Fruit fly (Drosophila melanogaster) whole organism, adult: Measurements from ENCODE around the gene CG42822.

Experiments used
- CG11617 ChIP-seq: fragments of 200-800 bp; sonication (Bioruptor generic); optimal IDR thresholded peaks from 2 replicates; lab custom pipeline; 2017; ENCODE audit warnings: mild to moderate bottlenecking, missing biosample characterization, missing genetic modification reagents, missing genetic modification characterization
- CG12768 ChIP-seq: fragments of 200-800 bp; sonication (Bioruptor generic); optimal IDR thresholded peaks from 2 replicates; lab custom pipeline; 2017; ENCODE audit warnings: missing biosample characterization, missing genetic modification characterization, mild to moderate bottlenecking, moderate library complexity, missing genetic modification reagents
- CG14711 ChIP-seq: fragments of 200-800 bp; sonication (Bioruptor generic); optimal IDR thresholded peaks from 2 replicates; lab custom pipeline; 2018; ENCODE audit warnings: missing biosample characterization, mild to moderate bottlenecking, missing genetic modification characterization, moderate library complexity
- CG1620 ChIP-seq: fragments of 200-800 bp; sonication (Bioruptor generic); optimal IDR thresholded peaks from 2 replicates; lab custom pipeline; 2016; ENCODE audit warnings: missing biosample characterization, missing genetic modification characterization
- CG33017 ChIP-seq: fragments of 200-800 bp; sonication (Bioruptor generic); optimal IDR thresholded peaks from 2 replicates; lab custom pipeline; 2018; ENCODE audit warnings: missing biosample characterization, mild to moderate bottlenecking, missing genetic modification characterization, moderate library complexity
- CG5204 ChIP-seq: fragments of 200-800 bp; sonication (Bioruptor generic); optimal IDR thresholded peaks from 2 replicates; lab custom pipeline; 2016; ENCODE audit warnings: missing biosample characterization, missing genetic modification characterization
- CG7045 ChIP-seq: fragments of 200-800 bp; sonication (Bioruptor generic); optimal IDR thresholded peaks from 2 replicates; lab custom pipeline; 2017; ENCODE audit warnings: missing biosample characterization, mild to moderate bottlenecking, missing genetic modification characterization
- CG7101 ChIP-seq: fragments of 200-800 bp; sonication (Bioruptor generic); optimal IDR thresholded peaks from 2 replicates; lab custom pipeline; 2018; ENCODE audit warnings: missing biosample characterization, mild to moderate bottlenecking, missing genetic modification characterization, moderate library complexity
- Clk ChIP-seq: fragments of 200-800 bp; sonication (Bioruptor generic); optimal IDR thresholded peaks from 2 replicates; lab custom pipeline; 2017; ENCODE audit warnings: missing biosample characterization, missing genetic modification characterization
- Crg-1 ChIP-seq: fragments of 200-800 bp; sonication (Bioruptor generic); optimal IDR thresholded peaks from 2 replicates; lab custom pipeline; 2016; ENCODE audit warnings: missing biosample characterization, missing genetic modification characterization
- Hr96 ChIP-seq: fragments of 200-800 bp; sonication (Bioruptor generic); optimal IDR thresholded peaks from 2 replicates; lab custom pipeline; 2016; ENCODE audit warnings: missing biosample characterization, missing genetic modification characterization
- Mnt ChIP-seq: fragments of 200-800 bp; sonication (Bioruptor generic); optimal IDR thresholded peaks from 2 replicates; lab custom pipeline; 2016; ENCODE audit warnings: missing biosample characterization, mild to moderate bottlenecking, missing genetic modification characterization
- bab1 ChIP-seq: fragments of 200-800 bp; sonication (Bioruptor generic); optimal IDR thresholded peaks from 3 replicates; lab custom pipeline; 2019; ENCODE audit warnings: missing biosample characterization, mild to moderate bottlenecking, missing genetic modification characterization, moderate library complexity
- cic ChIP-seq: fragments of 200-800 bp; sonication (Bioruptor generic); optimal IDR thresholded peaks from 2 replicates; lab custom pipeline; 2017; ENCODE audit warnings: missing biosample characterization, mild to moderate bottlenecking, missing genetic modification characterization, moderate library complexity
- cnc ChIP-seq, 2 experiments: fragments of >200 bp; optimal IDR thresholded peaks; 2 replicates each; lab custom pipeline; 2017
- kay ChIP-seq: fragments of 200-800 bp; sonication (Bioruptor generic); peaks from one replicate; lab custom pipeline; 2016; ENCODE audit warnings: missing biosample characterization, missing genetic modification characterization, borderline replicate concordance
- ovo ChIP-seq: fragments of 200-800 bp; sonication (Bioruptor generic); optimal IDR thresholded peaks from 2 replicates; lab custom pipeline; 2016; ENCODE audit warnings: missing biosample characterization, missing genetic modification characterization
- pad ChIP-seq: fragments of 200-800 bp; sonication (Bioruptor generic); optimal IDR thresholded peaks from 3 replicates; lab custom pipeline; 2017; ENCODE audit warnings: missing biosample characterization, missing genetic modification characterization, mild to moderate bottlenecking, moderate library complexity, missing genetic modification reagents
- tj ChIP-seq: fragments of 200-800 bp; sonication (Bioruptor generic); optimal IDR thresholded peaks from 3 replicates; lab custom pipeline; 2017; ENCODE audit warnings: missing biosample characterization, mild to moderate bottlenecking, missing genetic modification characterization, moderate library complexity
- toe ChIP-seq: fragments of 200-800 bp; sonication (Bioruptor generic); optimal IDR thresholded peaks from 2 replicates; lab custom pipeline; 2016; ENCODE audit warnings: missing biosample characterization, missing genetic modification characterization

CG42822 gene

dm6 chr3R:17425417-17425915, 11.8 kb downstream of the CG42822 start, which contains the start of gene cysu:
cysu (plus strand) TSS chr3R:17425768.
- TF ChIP-seq Hr96 (GFP tag; lab: Kevin White, UChicago) (no peak), tj (no peak), cnc (optimal IDR thresholded peaks at IDR 0.05; lab: Kevin White, UChicago) (no peak), Crg-1 (no peak), Clk (GFP tag; lab: Kevin White, UChicago) (no peak), CG33017 (tag; lab: Kevin White, UChicago) (no peak), CG1620 (GFP tag; lab: Kevin White, UChicago) (no peak), CG14711 (tag; lab: Kevin White, UChicago) (no peak), kay (GFP tag; lab: Kevin White, UChicago) (no peak), CG12768 (GFP tag; lab: Kevin White, UChicago) (no peak), cic (GFP tag; lab: Kevin White, UChicago) (no peak), pad (GFP tag; lab: Kevin White, UChicago) (no peak), CG7045 (no peak), CG5204 (GFP tag; lab: Kevin White, UChicago) (no peak), Mnt (GFP tag; lab: Kevin White, UChicago) (no peak)

dm6 chr3R:17426265-17426664, 12.6 kb downstream of the CG42822 start:
- no peak for TF ChIP-seq CG7045
- TF ChIP-seq kay (GFP tag; lab: Kevin White, UChicago) = no peak
- no peak for TF ChIP-seq Clk (GFP tag; lab: Kevin White, UChicago)
- TF ChIP-seq CG12768 (GFP tag; lab: Kevin White, UChicago) = no peak
- TF ChIP-seq CG1620 (GFP tag; lab: Kevin White, UChicago) = no peak
- no peak for TF ChIP-seq CG11617 (GFP tag; lab: Kevin White, UChicago)
- no peak for TF ChIP-seq pad (GFP tag; lab: Kevin White, UChicago)
- TF ChIP-seq CG14711 (tag; lab: Kevin White, UChicago) = no peak
- no peak for TF ChIP-seq Hr96 (GFP tag; lab: Kevin White, UChicago)
- no peak for TF ChIP-seq tj
- TF ChIP-seq ovo (GFP tag; lab: Kevin White, UChicago) = no peak
- no peak for TF ChIP-seq CG33017 (tag; lab: Kevin White, UChicago)
- TF ChIP-seq CG5204 (GFP tag; lab: Kevin White, UChicago) = no peak
- no peak for TF ChIP-seq Crg-1
- TF ChIP-seq cic (GFP tag; lab: Kevin White, UChicago) = no peak
- no peak for TF ChIP-seq Mnt (GFP tag; lab: Kevin White, UChicago)
- TF ChIP-seq cnc (optimal IDR thresholded peaks at IDR 0.05; lab: Kevin White, UChicago) = no peak
- TF ChIP-seq bab1 (GFP tag; lab: Kevin White, UChicago) = no peak
- TF ChIP-seq CG7101 (tag; lab: Kevin White, UChicago) = no peak
- TF ChIP-seq toe (GFP tag; lab: Kevin White, UChicago) = no peak

- TF ChIP-seq tj = no peak
- no peak for TF ChIP-seq Crg-1
- no peak for TF ChIP-seq CG7101 (tag; lab: Kevin White, UChicago)
- TF ChIP-seq cnc (optimal IDR thresholded peaks at IDR 0.05; lab: Kevin White, UChicago) = no peak
- TF ChIP-seq kay (GFP tag; lab: Kevin White, UChicago) = no peak
- TF ChIP-seq CG12768 (GFP tag; lab: Kevin White, UChicago) = no peak
- no peak for TF ChIP-seq CG7045
- TF ChIP-seq CG1620 (GFP tag; lab: Kevin White, UChicago) = no peak
- TF ChIP-seq CG5204 (GFP tag; lab: Kevin White, UChicago) = no peak
- TF ChIP-seq CG14711 (tag; lab: Kevin White, UChicago) = no peak
- TF ChIP-seq Hr96 (GFP tag; lab: Kevin White, UChicago) = no peak
- no peak for TF ChIP-seq Clk (GFP tag; lab: Kevin White, UChicago)
- no peak for TF ChIP-seq Mnt (GFP tag; lab: Kevin White, UChicago)
- TF ChIP-seq toe (GFP tag; lab: Kevin White, UChicago) = no peak
- TF ChIP-seq CG11617 (GFP tag; lab: Kevin White, UChicago) = no peak
- TF ChIP-seq CG33017 (tag; lab: Kevin White, UChicago) = no peak
Measured at dm6 chr3R:17430481-17430880, 16.8 kb downstream of the CG42822 start.

- TF ChIP-seq Clk (GFP tag; lab: Kevin White, UChicago) = no peak
- no peak for TF ChIP-seq CG7045
- TF ChIP-seq CG5204 (GFP tag; lab: Kevin White, UChicago) = no peak
- TF ChIP-seq CG1620 (GFP tag; lab: Kevin White, UChicago) = no peak
- no peak for TF ChIP-seq Mnt (GFP tag; lab: Kevin White, UChicago)
- no peak for TF ChIP-seq CG14711 (tag; lab: Kevin White, UChicago)
- TF ChIP-seq Crg-1 = no peak
- no peak for TF ChIP-seq bab1 (GFP tag; lab: Kevin White, UChicago)
- no peak for TF ChIP-seq Hr96 (GFP tag; lab: Kevin White, UChicago)
- no peak for TF ChIP-seq cnc (optimal IDR thresholded peaks at IDR 0.05; lab: Kevin White, UChicago)
- TF ChIP-seq tj = no peak
- no peak for TF ChIP-seq CG7101 (tag; lab: Kevin White, UChicago)
- no peak for TF ChIP-seq toe (GFP tag; lab: Kevin White, UChicago)
- no peak for TF ChIP-seq cic (GFP tag; lab: Kevin White, UChicago)
- TF ChIP-seq pad (GFP tag; lab: Kevin White, UChicago) = no peak
- no peak for TF ChIP-seq CG11617 (GFP tag; lab: Kevin White, UChicago)
- TF ChIP-seq ovo (GFP tag; lab: Kevin White, UChicago) = no peak
- no peak for TF ChIP-seq kay (GFP tag; lab: Kevin White, UChicago)
Measured at dm6 chr3R:17433117-17433516, 19.4 kb downstream of the CG42822 start.

dm6 chr3R:17434330-17434729, 20.6 kb downstream of the CG42822 start, which contains the start of gene CG44090:
CG44090 (minus strand) TSS chr3R:17434430.
- peak; percentile 36 for TF ChIP-seq kay (GFP tag; lab: Kevin White, UChicago)
- no peak for TF ChIP-seq Hr96 (GFP tag; lab: Kevin White, UChicago)
- TF ChIP-seq CG14711 (tag; lab: Kevin White, UChicago) = no peak
- TF ChIP-seq CG1620 (GFP tag; lab: Kevin White, UChicago) = no peak
- TF ChIP-seq Crg-1 = no peak
- no peak for TF ChIP-seq Clk (GFP tag; lab: Kevin White, UChicago)
